Worm (Caenorhabditis elegans): ENCODE measurements around the gene ZK287.4.

ZK287.4 gene

ce11 chrV:9714909-9715308 lies 29.4 kb upstream of the ZK287.4 start, which contains the start of gene F40F9.3:
Gene F40F9.3 (plus strand): TSS chrV:9715209.
- no peak for TF ChIP-seq nhr-28 (tag; optimal IDR thresholded peaks at IDR 0.05)
- no peak for TF ChIP-seq C16A3.4 (tag; optimal IDR thresholded peaks at IDR 0.05)
- TF ChIP-seq nhr-90 (tag; optimal IDR thresholded peaks at IDR 0.05; ENCODE audit: poor library complexity) = no peak
- TF ChIP-seq ztf-11 (tag; optimal IDR thresholded peaks at IDR 0.05) = no peak
- no peak for TF ChIP-seq unc-86 (tag; optimal IDR thresholded peaks at IDR 0.05)
- no peak for TF ChIP-seq nhr-77 (tag; optimal IDR thresholded peaks at IDR 0.05)
- no peak for TF ChIP-seq ets-5 (GFP tag; IDR thresholded peaks at IDR 0.05)

- TF ChIP-seq snpc-4 (tag; optimal IDR thresholded peaks at IDR 0.05) (no peak), lin-13 (GFP tag; optimal IDR thresholded peaks at IDR 0.05) (no peak)
Measured at ce11 chrV:9713532-9713931, 28.1 kb upstream of the ZK287.4 start, which contains the start of gene F40F9.10. Gene F40F9.10 (minus strand): TSS chrV:9713632.

ce11 chrV:9712418-9713173 lies 27.1 kb upstream of the ZK287.4 start:
- TF ChIP-seq ztf-11 (tag; optimal IDR thresholded peaks at IDR 0.05) (no peak), unc-98 (GFP tag; IDR thresholded peaks at IDR 0.05) (no peak), elt-2 (tag; optimal IDR thresholded peaks at IDR 0.05) (peak; percentile 51)

ce11 chrV:9711174-9711573 lies 25.7 kb upstream of the ZK287.4 start:
- TF ChIP-seq elt-2 (tag; optimal IDR thresholded peaks at IDR 0.05) (peak; percentile 71), snu-23 (GFP tag; optimal IDR thresholded peaks at IDR 0.05) (no peak)

- TF ChIP-seq fkh-8 (tag; optimal IDR thresholded peaks at IDR 0.05) (no peak), mdl-1 (tag; optimal IDR thresholded peaks at IDR 0.05) (no peak), nhr-20 (tag; optimal IDR thresholded peaks at IDR 0.05) (no peak), elt-2 (tag; optimal IDR thresholded peaks at IDR 0.05) (peak; percentile 6), swsn-7 (tag; optimal IDR thresholded peaks at IDR 0.05) (no peak), unc-98 (GFP tag; IDR thresholded peaks at IDR 0.05) (no peak)
Measured at ce11 chrV:9709747-9710146, 24.3 kb upstream of the ZK287.4 start, which contains the start of gene tag-120. Gene tag-120 (minus strand): TSS chrV:9709814.

- TF ChIP-seq alr-1 (tag; optimal IDR thresholded peaks at IDR 0.05; ENCODE audit: borderline replicate concordance) (no peak), ceh-8 (GFP tag; optimal IDR thresholded peaks at IDR 0.05) (no peak), ceh-63 (GFP tag; optimal IDR thresholded peaks at IDR 0.05) (no peak), nhr-71 (tag; optimal IDR thresholded peaks at IDR 0.05) (no peak), F16B12.6 (tag; optimal IDR thresholded peaks at IDR 0.05) (no peak), mdl-1 (tag; optimal IDR thresholded peaks at IDR 0.05) (no peak), isw-1 (GFP tag; IDR thresholded peaks at IDR 0.05) (no peak), sox-4 (tag; optimal IDR thresholded peaks at IDR 0.05) (no peak), zag-1 (tag; optimal IDR thresholded peaks at IDR 0.05) (no peak), C16A3.4 (tag; optimal IDR thresholded peaks at IDR 0.05) (no peak), pqm-1 (tag; optimal IDR thresholded peaks at IDR 0.05) (no peak), aha-1 (tag; optimal IDR thresholded peaks at IDR 0.05) (no peak), nhr-237 (tag; optimal IDR thresholded peaks at IDR 0.05) (no peak), unc-98 (GFP tag; IDR thresholded peaks at IDR 0.05) (no peak), efl-3 (GFP tag; optimal IDR thresholded peaks at IDR 0.05) (no peak), C04F5.9 (tag; optimal IDR thresholded peaks at IDR 0.05) (no peak)
Measured at ce11 chrV:9706592-9706991, 21.1 kb upstream of the ZK287.4 start.

- no peak for TF ChIP-seq ama-1 (optimal IDR thresholded peaks at IDR 0.05)
- TF ChIP-seq isw-1 (GFP tag; IDR thresholded peaks at IDR 0.05) = peak; percentile 26; the same call in 1 of the 2 replicates
- no peak for TF ChIP-seq nhr-77 (tag; optimal IDR thresholded peaks at IDR 0.05)
- TF ChIP-seq mep-1 (tag; optimal IDR thresholded peaks at IDR 0.05) = peak; percentile 61
- TF ChIP-seq elt-3 (tag; optimal IDR thresholded peaks at IDR 0.05) = peak in 1 of 6 experiments; percentile 63
- no peak for TF ChIP-seq grh-1 (GFP tag; IDR thresholded peaks at IDR 0.05)
- TF ChIP-seq nhr-85 (tag) = peak; percentile 36
- TF ChIP-seq lin-35 (GFP tag; optimal IDR thresholded peaks at IDR 0.05) = peak; percentile 35 to 54
- TF ChIP-seq nhr-47 (tag; optimal IDR thresholded peaks at IDR 0.05) = peak; percentile 42
- peak; percentile 64 for TF ChIP-seq fkh-8 (tag; optimal IDR thresholded peaks at IDR 0.05)
- TF ChIP-seq C16A3.4 (tag; optimal IDR thresholded peaks at IDR 0.05) = peak; percentile 33
- peak; percentile 26 for TF ChIP-seq snpc-4 (tag; optimal IDR thresholded peaks at IDR 0.05)
- TF ChIP-seq mab-9 (GFP tag; IDR thresholded peaks at IDR 0.05) = no peak
- peak; percentile 31 to 73 (median 69) for TF ChIP-seq ceh-82 (tag; optimal IDR thresholded peaks at IDR 0.05)
- peak; percentile 41 to 55 for TF ChIP-seq efl-1 (optimal IDR thresholded peaks at IDR 0.05)
- TF ChIP-seq efl-1 (GFP tag; optimal IDR thresholded peaks at IDR 0.05 in 1 of 2) = peak; percentile 13 to 85
- peak; percentile 93 for TF ChIP-seq blmp-1 (tag; optimal IDR thresholded peaks at IDR 0.05)
Measured at ce11 chrV:9704399-9704798, 18.9 kb upstream of the ZK287.4 start.
